Fruit fly (Drosophila melanogaster): ENCODE measurements around the gene Srp54k.

The Srp54k gene

DNA sequence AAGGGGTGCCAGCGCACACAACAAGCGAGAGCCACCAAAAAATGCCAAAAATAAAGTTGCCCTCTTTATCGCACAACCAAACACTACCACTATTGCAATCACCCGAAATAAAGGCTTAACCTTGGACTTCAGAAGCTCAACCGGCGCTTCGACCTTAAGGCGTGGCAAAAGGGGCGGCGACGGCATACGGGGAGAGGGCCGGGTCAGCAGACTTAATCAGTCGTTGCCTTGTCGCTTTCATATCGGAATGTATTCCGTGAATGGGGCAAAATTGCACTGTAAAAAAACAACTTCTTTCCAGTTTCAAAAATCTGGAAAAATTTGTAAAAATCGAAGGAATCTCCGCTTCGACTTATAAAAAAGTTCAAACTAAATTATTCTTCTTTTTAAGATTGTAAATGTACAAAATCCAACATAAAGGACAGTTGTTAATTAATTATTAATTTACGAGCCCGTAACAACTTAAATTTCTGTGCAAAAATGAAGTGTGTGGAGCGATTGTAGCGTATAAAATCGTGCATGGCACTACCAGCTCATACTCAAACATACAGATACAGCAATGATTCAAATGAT lies 30.6 kb downstream of the Srp54k start (continued):
- peak; percentile 32; the same call in 2 of the 3 replicates for TF ChIP-seq row (GFP tag; IDR thresholded peaks at IDR 0.05)
- no peak for TF ChIP-seq CG13624 (GFP tag; optimal IDR thresholded peaks at IDR 0.05)
- TF ChIP-seq Optix (GFP tag; IDR thresholded peaks at IDR 0.05) = no peak
- TF ChIP-seq CG12659 (GFP tag; optimal IDR thresholded peaks at IDR 0.05) = peak; percentile 2
- TF ChIP-seq nom (GFP tag; optimal IDR thresholded peaks at IDR 0.05) = no peak
- no peak for TF ChIP-seq dmrt11E (tag; optimal IDR thresholded peaks at IDR 0.05)
- no peak for TF ChIP-seq mld (GFP tag; IDR thresholded peaks at IDR 0.05; ENCODE audit: partially characterized antibody)
- TF ChIP-seq CG3065 (GFP tag; optimal IDR thresholded peaks at IDR 0.05) = no peak
- TF ChIP-seq lilli (GFP tag; optimal IDR thresholded peaks at IDR 0.05) = no peak
- TF ChIP-seq CG13424 (tag; optimal IDR thresholded peaks at IDR 0.05) = no peak
- no peak for TF ChIP-seq CG14441 (GFP tag; IDR thresholded peaks at IDR 0.05)
- no peak for TF ChIP-seq otp (GFP tag; IDR thresholded peaks at IDR 0.05)
- no peak for TF ChIP-seq CG15011 (GFP tag; optimal IDR thresholded peaks at IDR 0.05)
- TF ChIP-seq CG2712 (tag; optimal IDR thresholded peaks at IDR 0.05) = peak; percentile 12
- TF ChIP-seq sr (GFP tag; IDR thresholded peaks at IDR 0.05) = no peak
- no peak for TF ChIP-seq dmrt99B (tag; optimal IDR thresholded peaks at IDR 0.05)
- TF ChIP-seq Sin3A (optimal IDR thresholded peaks at IDR 0.05) = no peak
- TF ChIP-seq tin (GFP tag; optimal IDR thresholded peaks at IDR 0.05) = peak; percentile 3
- TF ChIP-seq ase (GFP tag; IDR thresholded peaks at IDR 0.05) = no peak
- TF ChIP-seq CG9876 (GFP tag; optimal IDR thresholded peaks at IDR 0.05) = no peak
- no peak for TF ChIP-seq CG2202 (tag; optimal IDR thresholded peaks at IDR 0.05)
- TF ChIP-seq CG18476 (GFP tag; optimal IDR thresholded peaks at IDR 0.05) = no peak
- TF ChIP-seq Ptx1 (GFP tag; IDR thresholded peaks at IDR 0.05) = 0 out of 2 replicates have a peak, but pooled peaks have one; percentile 6
- no peak for TF ChIP-seq Myb (GFP tag; optimal IDR thresholded peaks at IDR 0.05)
- TF ChIP-seq CG7786 (GFP tag; optimal IDR thresholded peaks at IDR 0.05) = no peak
- no peak for TF ChIP-seq en (GFP tag; optimal IDR thresholded peaks at IDR 0.05)
- no peak for TF ChIP-seq nerfin-2 (GFP tag; IDR thresholded peaks at IDR 0.05; ENCODE audit: partially characterized antibody)
- no peak for TF ChIP-seq p53 (GFP tag; optimal IDR thresholded peaks at IDR 0.05)
- TF ChIP-seq vfl (GFP tag; optimal IDR thresholded peaks at IDR 0.05) = no peak
- no peak for TF ChIP-seq abd-A (tag; optimal IDR thresholded peaks at IDR 0.05)
- TF ChIP-seq pita (GFP tag; optimal IDR thresholded peaks at IDR 0.05) = no peak
- TF ChIP-seq Asciz (GFP tag; optimal IDR thresholded peaks at IDR 0.05) = no peak
- no peak for TF ChIP-seq CG6175 (GFP tag; IDR thresholded peaks at IDR 0.05)
- TF ChIP-seq Awh (GFP tag; IDR thresholded peaks at IDR 0.05) = no peak
- TF ChIP-seq CG17361 (GFP tag; IDR thresholded peaks at IDR 0.05) = no peak
- TF ChIP-seq CG18619 (GFP tag; optimal IDR thresholded peaks at IDR 0.05) = no peak
- no peak for TF ChIP-seq NfI (GFP tag; optimal IDR thresholded peaks at IDR 0.05)
- no peak for TF ChIP-seq CG17385 (GFP tag; optimal IDR thresholded peaks at IDR 0.05)
- TF ChIP-seq rib (GFP tag; IDR thresholded peaks at IDR 0.05) = no peak
- no peak for TF ChIP-seq Hr78 (GFP tag; optimal IDR thresholded peaks at IDR 0.05)
- no peak for TF ChIP-seq MBD-R2 (GFP tag; IDR thresholded peaks at IDR 0.05)
- TF ChIP-seq BEAF-32 (GFP tag; optimal IDR thresholded peaks at IDR 0.05) = no peak
- no peak for TF ChIP-seq tio (GFP tag; optimal IDR thresholded peaks at IDR 0.05)
- TF ChIP-seq CG9932 (GFP tag; IDR thresholded peaks at IDR 0.05) = no peak
- no peak for TF ChIP-seq Usf (GFP tag; optimal IDR thresholded peaks at IDR 0.05)
- TF ChIP-seq CG6813 (GFP tag; optimal IDR thresholded peaks at IDR 0.05) = no peak
- TF ChIP-seq sisA (GFP tag; IDR thresholded peaks at IDR 0.05) = no peak
- no peak for TF ChIP-seq CG3838 (GFP tag; optimal IDR thresholded peaks at IDR 0.05)
- no peak for TF ChIP-seq Sox100B (GFP tag; optimal IDR thresholded peaks at IDR 0.05)
- no peak for TF ChIP-seq prd (optimal IDR thresholded peaks at IDR 0.05)
- TF ChIP-seq prd (GFP tag; IDR thresholded peaks at IDR 0.05) = no peak
- TF ChIP-seq Atf3 (GFP tag; optimal IDR thresholded peaks at IDR 0.05) = no peak

All from whole organism, embryonic.